Worm (Caenorhabditis elegans) whole organism, late embryonic: ENCODE measurements around the gene str-265.
"Not testable (repeated sequence)": the region's sequence is repeated elsewhere in the genome, so short reads cannot be mapped to it uniquely, and the experiment has no call there.

Experiments used
- F13H6.1 ChIP-seq: sonication (generic microtip); optimal IDR thresholded peaks from 2 replicates; lab custom pipeline; 2016; ENCODE audit warnings: missing genetic modification characterization, missing compliant biosample characterization
- ama-1 ChIP-seq: fragments of 150-350 bp; optimal IDR thresholded peaks from 2 replicates; lab custom pipeline; 2014
- fkh-10 ChIP-seq: fragments of 150-350 bp; optimal IDR thresholded peaks from 2 replicates; lab custom pipeline; 2014; ENCODE audit warnings: missing biosample characterization, missing genetic modification reagents, missing genetic modification characterization
- lin-11 ChIP-seq: fragments of 200-800 bp; sonication (Bioruptor generic); optimal IDR thresholded peaks from 2 replicates; lab custom pipeline; 2018; ENCODE audit warnings: mild to moderate bottlenecking, missing genetic modification characterization, missing compliant biosample characterization
- pag-3 ChIP-seq: sonication (generic microtip); optimal IDR thresholded peaks from 2 replicates; lab custom pipeline; 2016; ENCODE audit warnings: missing compliant biosample characterization, missing genetic modification characterization, borderline replicate concordance
- pha-4 ChIP-seq: fragments of 150-350 bp; optimal IDR thresholded peaks from 2 replicates; lab custom pipeline; 2018; ENCODE audit warnings: missing biosample characterization, missing genetic modification reagents, missing genetic modification characterization

DNA sequence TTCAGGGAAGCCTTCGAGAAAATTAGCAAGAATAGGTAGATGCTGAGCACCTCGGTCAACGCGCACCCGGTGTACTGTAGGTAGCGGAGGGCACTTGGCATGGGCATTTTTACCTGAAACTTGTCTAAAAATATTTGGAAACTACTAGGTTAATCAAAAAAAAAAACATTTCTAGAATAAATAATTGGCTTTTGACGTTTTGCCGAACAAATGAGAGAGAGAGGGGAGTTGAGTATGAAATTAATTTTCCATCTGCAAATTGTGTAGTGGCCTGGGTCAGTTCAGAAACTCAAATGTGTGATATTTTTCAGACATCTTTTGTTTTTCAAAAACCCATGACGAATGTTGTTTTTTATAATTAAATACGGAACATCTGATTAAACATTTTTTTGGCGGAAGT lies 20.9 kb upstream of the str-265 start, which contains the start of gene str-119:
- TF ChIP-seq pha-4 (tag; lab: Kevin White, UChicago); ama-1 (lab: Kevin White, UChicago); F13H6.1 (tag; lab: Kevin White, UChicago); pag-3; fkh-10 (GFP tag; lab: Kevin White, UChicago); lin-11 (tag; lab: Kevin White, UChicago): not testable (repeated sequence)
